Fruit fly (Drosophila melanogaster) whole organism, embryonic: ENCODE data around the gene CG34348.

Experiments used
- Asciz ChIP-seq: fragments of 200-800 bp; sonication (Bioruptor generic); optimal IDR thresholded peaks from 2 replicates; lab custom pipeline; 2017; ENCODE audit warnings: missing biosample characterization, mild to moderate bottlenecking, missing genetic modification characterization, missing genetic modification reagents
- CG10209 ChIP-seq: fragments of 200-800 bp; sonication (Bioruptor generic); optimal IDR thresholded peaks from 3 replicates; lab custom pipeline; 2017; ENCODE audit warnings: missing biosample characterization, mild to moderate bottlenecking, missing genetic modification characterization, missing genetic modification reagents
- CG1024 ChIP-seq: fragments of 200-800 bp; sonication (Bioruptor generic); IDR thresholded peaks from 2 replicates; pipeline ENCODE4 v1.3.6; 2022; ENCODE audit warnings: missing biosample characterization, missing genetic modification characterization
- CG10267 ChIP-seq: fragments of 200-800 bp; sonication (Bioruptor generic); optimal IDR thresholded peaks from 2 replicates; lab custom pipeline; 2018; ENCODE audit warnings: missing biosample characterization, mild to moderate bottlenecking, missing genetic modification characterization, moderate library complexity
- CG10543 ChIP-seq: fragments of 200-800 bp; sonication (Bioruptor generic); optimal IDR thresholded peaks from 3 replicates; lab custom pipeline; 2017; ENCODE audit warnings: missing biosample characterization, mild to moderate bottlenecking, missing genetic modification characterization, moderate library complexity
- CG12659 ChIP-seq: fragments of 200-800 bp; sonication (Bioruptor generic); optimal IDR thresholded peaks from 3 replicates; lab custom pipeline; 2017; ENCODE audit warnings: mild to moderate bottlenecking, missing biosample characterization, missing genetic modification reagents, missing genetic modification characterization
- CG13424 ChIP-seq: fragments of 200-800 bp; sonication (Bioruptor generic); optimal IDR thresholded peaks from 2 replicates; lab custom pipeline; 2019; ENCODE audit warnings: missing biosample characterization, mild to moderate bottlenecking, missing genetic modification characterization, moderate library complexity
- CG14710 ChIP-seq: fragments of 200-800 bp; sonication (Bioruptor generic); optimal IDR thresholded peaks from 3 replicates; lab custom pipeline; 2019; ENCODE audit warnings: missing biosample characterization, mild to moderate bottlenecking, missing genetic modification characterization, moderate library complexity
- CG17361 ChIP-seq: fragments of 200-800 bp; sonication (Bioruptor generic); IDR thresholded peaks from 3 replicates; pipeline ENCODE4 v1.3.6; 2022; ENCODE audit warnings: missing biosample characterization, missing genetic modification characterization
- CG17802 ChIP-seq: fragments of 200-800 bp; sonication (Bioruptor generic); optimal IDR thresholded peaks from 2 replicates; lab custom pipeline; 2018; ENCODE audit warnings: missing biosample characterization, mild to moderate bottlenecking, missing genetic modification characterization, moderate library complexity
- CG18476 ChIP-seq: fragments of 200-800 bp; sonication (Bioruptor generic); optimal IDR thresholded peaks from 2 replicates; lab custom pipeline; 2016; ENCODE audit warnings: missing biosample characterization, mild to moderate bottlenecking, missing genetic modification characterization
- CG2678 ChIP-seq: fragments of 200-800 bp; sonication (Bioruptor generic); optimal IDR thresholded peaks from 3 replicates; lab custom pipeline; 2019; ENCODE audit warnings: missing biosample characterization, mild to moderate bottlenecking, missing genetic modification characterization, moderate library complexity
- CG3065 ChIP-seq: fragments of 200-800 bp; sonication (Bioruptor generic); optimal IDR thresholded peaks from 2 replicates; lab custom pipeline; 2016; ENCODE audit warnings: missing biosample characterization, missing genetic modification characterization
- CG33557 ChIP-seq: fragments of 200-800 bp; sonication (Bioruptor generic); optimal IDR thresholded peaks from 2 replicates; lab custom pipeline; 2019; ENCODE audit warnings: missing biosample characterization, mild to moderate bottlenecking, missing genetic modification characterization, moderate library complexity
- CG34422 ChIP-seq: fragments of 200-800 bp; sonication (Bioruptor generic); IDR thresholded peaks from 3 replicates; pipeline ENCODE4 v1.3.6; 2022; ENCODE audit warnings: missing biosample characterization, missing genetic modification characterization
- CG3838 ChIP-seq: fragments of 200-800 bp; sonication (Bioruptor generic); optimal IDR thresholded peaks from 3 replicates; lab custom pipeline; 2016; ENCODE audit warnings: missing biosample characterization, missing genetic modification characterization
- CG5180 ChIP-seq: fragments of 200-800 bp; sonication (Bioruptor generic); optimal IDR thresholded peaks from 3 replicates; lab custom pipeline; 2017; ENCODE audit warnings: missing biosample characterization, missing genetic modification characterization, mild to moderate bottlenecking, moderate library complexity, missing genetic modification reagents
- CG6854 ChIP-seq: fragments of 200-800 bp; sonication (Bioruptor generic); optimal IDR thresholded peaks from 3 replicates; lab custom pipeline; 2017; ENCODE audit warnings: missing biosample characterization, mild to moderate bottlenecking, missing genetic modification characterization
- Deaf1 ChIP-seq: fragments of 200-800 bp; optimal IDR thresholded peaks from 3 replicates; lab custom pipeline; 2019; ENCODE audit warnings: missing biosample characterization, mild to moderate bottlenecking, missing genetic modification characterization, moderate library complexity
- Dref ChIP-seq: fragments of 200-800 bp; sonication (Bioruptor generic); IDR thresholded peaks from 2 replicates; pipeline ENCODE4 v1.3.6; 2022; ENCODE audit warnings: missing biosample characterization, missing genetic modification characterization
- Ets65A ChIP-seq: fragments of 200-800 bp; sonication (Bioruptor generic); peaks from one replicate; lab custom pipeline; 2016; ENCODE audit warnings: missing biosample characterization, missing genetic modification characterization
- HHEX ChIP-seq: fragments of 200-800 bp; sonication (Bioruptor generic); optimal IDR thresholded peaks from 3 replicates; lab custom pipeline; 2017; ENCODE audit warnings: missing biosample characterization, mild to moderate bottlenecking, missing genetic modification characterization, missing genetic modification reagents
- Hr51 ChIP-seq, 2 experiments: fragments of 200-800 bp; sonication (Bioruptor generic); optimal IDR thresholded peaks; 2 replicates in 1 of 2; 3 replicates in 1 of 2; lab custom pipeline; 2016 to 2018; ENCODE audit warnings: missing biosample characterization in 2 of 2, missing genetic modification characterization in 2 of 2, mild to moderate bottlenecking in 1 of 2, moderate library complexity in 1 of 2
- Lhr ChIP-seq: fragments of 200-800 bp; sonication (Bioruptor generic); optimal IDR thresholded peaks from 3 replicates; lab custom pipeline; 2017; ENCODE audit warnings: mild to moderate bottlenecking, missing biosample characterization, missing genetic modification reagents, missing genetic modification characterization
- MTF-1 ChIP-seq: fragments of 200-800 bp; sonication (Bioruptor generic); optimal IDR thresholded peaks from 2 replicates; lab custom pipeline; 2018; ENCODE audit warnings: missing biosample characterization, mild to moderate bottlenecking, missing genetic modification characterization, borderline replicate concordance
- Ravus ChIP-seq: fragments of 200-800 bp; sonication (Bioruptor generic); IDR thresholded peaks from 2 replicates; pipeline ENCODE4 v1.3.6; 2022; ENCODE audit warnings: missing biosample characterization, missing genetic modification characterization
- Rfx ChIP-seq: fragments of 200-800 bp; sonication (Bioruptor generic); IDR thresholded peaks from 2 replicates; pipeline ENCODE4 v1.3.6; 2022; ENCODE audit warnings: missing biosample characterization, missing genetic modification characterization
- ab ChIP-seq: fragments of 200-800 bp; sonication (Bioruptor generic); optimal IDR thresholded peaks from 2 replicates; lab custom pipeline; 2016; ENCODE audit warnings: missing biosample characterization, missing genetic modification characterization
- bigmax ChIP-seq: fragments of 200-800 bp; sonication (Bioruptor generic); optimal IDR thresholded peaks from 2 replicates; lab custom pipeline; 2018; ENCODE audit warnings: missing biosample characterization, mild to moderate bottlenecking, missing genetic modification characterization
- cg ChIP-seq: fragments of 200-800 bp; sonication (Bioruptor generic); optimal IDR thresholded peaks from 3 replicates; lab custom pipeline; 2019; ENCODE audit warnings: missing biosample characterization, mild to moderate bottlenecking, missing genetic modification characterization, moderate library complexity
- chm ChIP-seq: fragments of 200-800 bp; sonication (Bioruptor generic); IDR thresholded peaks from 2 replicates; pipeline ENCODE4 v1.3.6; 2022; ENCODE audit warnings: missing biosample characterization, missing genetic modification characterization
- crp ChIP-seq, 2 experiments: fragments of 200-800 bp; sonication (Bioruptor generic); optimal IDR thresholded peaks; 2 replicates in 1 of 2; 3 replicates in 1 of 2; lab custom pipeline; 2017; ENCODE audit warnings: missing biosample characterization in 2 of 2, missing genetic modification characterization in 2 of 2, mild to moderate bottlenecking in 1 of 2, moderate library complexity in 1 of 2
- danr ChIP-seq: fragments of 200-800 bp; sonication (Bioruptor generic); IDR thresholded peaks from 2 replicates; pipeline ENCODE4 v1.3.6; 2022; ENCODE audit warnings: missing biosample characterization, missing genetic modification characterization
- gce ChIP-seq: fragments of 200-800 bp; sonication (Bioruptor generic); IDR thresholded peaks from 3 replicates; pipeline ENCODE4 v1.3.6; 2022; ENCODE audit warnings: missing biosample characterization, missing genetic modification characterization
- gt ChIP-seq: fragments of 200-800 bp; sonication (Bioruptor generic); IDR thresholded peaks from 2 replicates; pipeline ENCODE4 v1.3.6; 2022; ENCODE audit warnings: missing biosample characterization, missing genetic modification characterization
- ind ChIP-seq: fragments of 200-800 bp; sonication (Bioruptor generic); optimal IDR thresholded peaks from 3 replicates; lab custom pipeline; 2016; ENCODE audit warnings: missing biosample characterization, missing genetic modification characterization
- inv ChIP-seq: fragments of 200-800 bp; sonication (Bioruptor generic); IDR thresholded peaks from 2 replicates; pipeline ENCODE4 v1.3.6; 2022; ENCODE audit warnings: missing biosample characterization, missing genetic modification characterization; ENCODE audit not compliant: partially characterized antibody
- mam ChIP-seq: fragments of 200-800 bp; sonication (Bioruptor generic); optimal IDR thresholded peaks from 3 replicates; lab custom pipeline; 2016; ENCODE audit warnings: missing biosample characterization, missing genetic modification characterization
- sens ChIP-seq: fragments of 200-800 bp; sonication (Bioruptor generic); peaks from one replicate; lab custom pipeline; 2016; ENCODE audit warnings: missing biosample characterization, missing genetic modification characterization
- sima ChIP-seq: fragments of 200-800 bp; sonication (Bioruptor generic); optimal IDR thresholded peaks from 2 replicates; lab custom pipeline; 2016; ENCODE audit warnings: missing biosample characterization, missing genetic modification characterization
- sisA ChIP-seq: fragments of 200-800 bp; sonication (Bioruptor generic); IDR thresholded peaks from 2 replicates; pipeline ENCODE4 v1.3.6; 2022; ENCODE audit warnings: missing biosample characterization, missing genetic modification characterization
- tap ChIP-seq: fragments of 200-800 bp; optimal IDR thresholded peaks from 3 replicates; lab custom pipeline; 2019; ENCODE audit warnings: missing biosample characterization, mild to moderate bottlenecking, missing genetic modification characterization, moderate library complexity
- trh ChIP-seq: fragments of 200-800 bp; sonication (Bioruptor generic); optimal IDR thresholded peaks from 2 replicates; lab custom pipeline; 2016; ENCODE audit warnings: missing biosample characterization, missing genetic modification characterization
- ttk ChIP-seq: fragments of 200-800 bp; sonication (Bioruptor generic); IDR thresholded peaks from 2 replicates; pipeline ENCODE4 v2.1.2; 2022; ENCODE audit warnings: missing biosample characterization, missing genetic modification characterization
- twi ChIP-seq: fragments of 200-800 bp; optimal IDR thresholded peaks from 2 replicates; lab custom pipeline; 2019; ENCODE audit warnings: missing biosample characterization, mild to moderate bottlenecking, missing genetic modification characterization, moderate library complexity
- vnd ChIP-seq: fragments of 200-800 bp; sonication (Bioruptor generic); IDR thresholded peaks from 3 replicates; pipeline ENCODE4 v1.3.6; 2022; ENCODE audit warnings: missing biosample characterization, missing genetic modification characterization; ENCODE audit not compliant: partially characterized antibody

Gene CG34348

dm6 chrX:11371613-11372012 lies 31.9 kb downstream of the CG34348 start:
- no peak for TF ChIP-seq ind (GFP tag; lab: Kevin White, UChicago)
- TF ChIP-seq MTF-1 (GFP tag; lab: Kevin White, UChicago): no peak
- TF ChIP-seq ab (GFP tag; lab: Kevin White, UChicago): no peak
- TF ChIP-seq sens (GFP tag; lab: Kevin White, UChicago): peak; percentile 52
- peak; percentile 51 for TF ChIP-seq Ets65A (GFP tag; lab: Kevin White, UChicago)
- TF ChIP-seq CG34422 (GFP tag; lab: Robert Waterston, UW): no peak
- TF ChIP-seq, all 482 proteins: peak for 2

- peak; percentile 21 for TF ChIP-seq CG10543
- TF ChIP-seq CG18476 (GFP tag; lab: Kevin White, UChicago): no peak
- no peak for TF ChIP-seq sisA (GFP tag; lab: Robert Waterston, UW)
- no peak for TF ChIP-seq gt (GFP tag; lab: Robert Waterston, UW)
- no peak for TF ChIP-seq CG6854 (GFP tag; lab: Kevin White, UChicago)
- no peak for TF ChIP-seq CG5180 (GFP tag; lab: Kevin White, UChicago)
- TF ChIP-seq cg (GFP tag; lab: Kevin White, UChicago): peak; percentile 17
- TF ChIP-seq Lhr: no peak
- TF ChIP-seq Asciz (GFP tag; lab: Kevin White, UChicago): no peak
- TF ChIP-seq vnd (GFP tag; lab: Robert Waterston, UW): no peak
- TF ChIP-seq CG10267 (tag; lab: Kevin White, UChicago): no peak
- TF ChIP-seq twi (tag; lab: Kevin White, UChicago): no peak
- no peak for TF ChIP-seq Dref (GFP tag; lab: Robert Waterston, UW)
- TF ChIP-seq CG1024 (GFP tag; lab: Robert Waterston, UW): no peak
- no peak for TF ChIP-seq CG3838 (GFP tag; lab: Kevin White, UChicago)
- TF ChIP-seq sima (GFP tag; lab: Kevin White, UChicago): no peak
- peak; percentile 31 for TF ChIP-seq Rfx
- TF ChIP-seq CG17802 (tag; lab: Kevin White, UChicago): no peak
- TF ChIP-seq HHEX: no peak
- TF ChIP-seq Ets65A (GFP tag; lab: Kevin White, UChicago): no peak
- no peak for TF ChIP-seq crp (GFP tag; optimal IDR thresholded peaks at IDR 0.05; lab: Kevin White, UChicago)
- no peak for TF ChIP-seq tap
- TF ChIP-seq danr: no peak
- TF ChIP-seq inv (GFP tag; lab: Robert Waterston, UW): no peak
- TF ChIP-seq Deaf1 (tag; lab: Kevin White, UChicago): peak; percentile 4
- no peak for TF ChIP-seq CG33557 (GFP tag; lab: Kevin White, UChicago)
- peak; percentile 18; the same call in 1 of the 2 replicates for TF ChIP-seq ttk (GFP tag; lab: Robert Waterston, UW)
- no peak for TF ChIP-seq CG12659 (GFP tag; lab: Kevin White, UChicago)
- no peak for TF ChIP-seq CG14710 (tag; lab: Kevin White, UChicago)
- peak; percentile 3 for TF ChIP-seq CG2678
- TF ChIP-seq chm (GFP tag; lab: Robert Waterston, UW): 0 out of 2 replicates have a peak, but pooled peaks have one; percentile 25
- no peak for TF ChIP-seq trh (GFP tag; lab: Kevin White, UChicago)
- no peak for TF ChIP-seq CG17361 (GFP tag; lab: Robert Waterston, UW)
- no peak for TF ChIP-seq CG3065
- no peak for TF ChIP-seq bigmax (GFP tag; lab: Kevin White, UChicago)
- TF ChIP-seq gce (GFP tag; lab: Robert Waterston, UW): no peak
- no peak for TF ChIP-seq mam (GFP tag; lab: Kevin White, UChicago)
- TF ChIP-seq Ravus (GFP tag; lab: Robert Waterston, UW): no peak
- TF ChIP-seq Hr51 (GFP tag; optimal IDR thresholded peaks at IDR 0.05; lab: Kevin White, UChicago): peak in 1 of 2 experiments; percentile 18
- TF ChIP-seq CG10209 (GFP tag; lab: Kevin White, UChicago): no peak
- TF ChIP-seq CG13424 (tag; lab: Kevin White, UChicago): peak; percentile 10
Observed at dm6 chrX:11372764-11373712, 33.4 kb downstream of the CG34348 start.
